Fruit fly (Drosophila melanogaster): Measurements from ENCODE around the gene tal-1A.
A peak's percentile ranks its signal among the peaks of the same experiment; 100 is the strongest.

DNA sequence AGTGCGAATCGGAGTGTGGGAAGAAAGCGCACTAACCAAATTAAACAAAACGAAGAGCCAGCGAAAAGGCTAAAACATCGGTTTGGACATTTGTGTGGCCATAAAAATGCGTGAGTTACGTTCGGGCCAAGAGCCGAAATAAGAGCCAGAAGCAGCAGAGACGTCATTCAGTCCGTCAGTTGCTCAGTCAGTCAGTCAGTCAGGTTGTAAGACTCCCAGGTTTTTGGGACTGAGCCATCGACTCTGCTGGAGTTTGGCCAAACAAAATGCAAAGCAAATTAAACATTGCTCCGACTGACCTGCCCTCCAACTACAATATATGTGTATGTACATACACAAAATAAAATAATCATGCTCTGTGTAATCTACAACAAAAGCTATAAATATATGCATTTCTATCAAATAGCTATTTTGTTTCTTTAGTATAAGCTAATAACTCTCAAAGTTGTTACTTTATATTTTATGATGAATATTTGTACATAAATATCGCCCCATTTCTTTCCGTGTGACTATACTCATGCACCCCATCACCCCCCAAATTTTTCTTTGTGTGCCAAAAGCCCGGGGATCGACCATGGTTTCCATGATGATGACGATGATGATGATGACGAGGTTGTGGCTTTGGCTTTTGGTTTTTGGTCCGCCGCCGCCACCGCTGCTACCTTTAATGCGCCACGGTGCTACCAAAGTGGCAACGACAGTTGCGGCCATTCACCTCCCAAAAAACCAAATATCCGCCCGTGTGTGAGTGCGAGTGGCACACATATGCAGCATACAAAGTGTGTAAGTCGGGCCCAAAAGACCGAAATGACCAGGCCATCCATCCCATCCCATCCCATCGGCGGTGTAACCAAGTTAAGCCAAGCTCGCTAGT lies 19.6 kb upstream of the tal-1A start:
- no peak for TF ChIP-seq maf-S (GFP tag; optimal IDR thresholded peaks at IDR 0.05)
- TF ChIP-seq pum (GFP tag; optimal IDR thresholded peaks at IDR 0.05): no peak
- no peak for TF ChIP-seq HmgZ (tag; optimal IDR thresholded peaks at IDR 0.05)
- no peak for TF ChIP-seq Fer1 (GFP tag; optimal IDR thresholded peaks at IDR 0.05)
- no peak for TF ChIP-seq CG7556 (GFP tag; optimal IDR thresholded peaks at IDR 0.05)
- TF ChIP-seq jumu (GFP tag; optimal IDR thresholded peaks at IDR 0.05): peak; percentile 15

All from whole organism, embryonic.